Worm (Caenorhabditis elegans): ENCODE data around the gene C04A11.1.

ce11 chrX:13675444-13675843, 15.1 kb downstream of the C04A11.1 start:
- no peak for TF ChIP-seq fkh-10 (GFP tag; optimal IDR thresholded peaks at IDR 0.05)
- TF ChIP-seq F37D6.2 (tag; optimal IDR thresholded peaks at IDR 0.05): no peak
- no peak for TF ChIP-seq nhr-11 (tag; optimal IDR thresholded peaks at IDR 0.05)
- TF ChIP-seq aha-1 (tag): no peak
- TF ChIP-seq pha-4 (GFP tag; IDR thresholded peaks at IDR 0.05): peak; percentile 17; the same call in 1 of the 2 replicates
- no peak for TF ChIP-seq pha-4 (tag; optimal IDR thresholded peaks at IDR 0.05)
- no peak for TF ChIP-seq ceh-82 (tag; optimal IDR thresholded peaks at IDR 0.05)
- TF ChIP-seq F10B5.3 (tag; optimal IDR thresholded peaks at IDR 0.05): no peak
- TF ChIP-seq pqm-1 (tag; optimal IDR thresholded peaks at IDR 0.05): no peak

Measured in whole organism, L4 larva.